Fruit fly (Drosophila melanogaster): Measurements from ENCODE around the gene CG14342.

dm6 chr2L:1157679-1158518, 46.1 kb upstream of the CG14342 start, which contains the start of gene capt:
- no peak for TF ChIP-seq CG8478 (optimal IDR thresholded peaks at IDR 0.05)
- no peak for TF ChIP-seq CTCF (optimal IDR thresholded peaks at IDR 0.05)
